Worm (Caenorhabditis elegans) whole organism, L4 larva: ENCODE results near the gene Y49F6B.20.

Experiments used
- T26A8.4 ChIP-seq: fragments of 200-800 bp; sonication (Bioruptor generic); IDR thresholded peaks from 2 replicates; pipeline ENCODE4 v1.3.6; 2022; ENCODE audit warnings: missing genetic modification characterization, missing compliant biosample characterization
- ZK546.5 ChIP-seq, 2 experiments: sonication (generic microtip); optimal IDR thresholded peaks; 2 replicates each; lab custom pipeline; 2017; ENCODE audit warnings: missing biosample characterization in 2 of 2, missing genetic modification characterization in 2 of 2
- lir-3 ChIP-seq: sonication (generic microtip); optimal IDR thresholded peaks from 2 replicates; lab custom pipeline; 2016; ENCODE audit warnings: mild to moderate bottlenecking, missing genetic modification characterization, missing compliant biosample characterization
- mep-1 ChIP-seq: fragments of 150-350 bp; sonication (generic microtip); optimal IDR thresholded peaks from 3 replicates; lab custom pipeline; 2014; ENCODE audit warnings: missing biosample characterization, missing genetic modification characterization
- nhr-10 ChIP-seq: fragments of 150-350 bp; optimal IDR thresholded peaks from 2 replicates; lab custom pipeline; 2014; ENCODE audit warnings: missing biosample characterization, missing genetic modification characterization
- nhr-11 ChIP-seq: fragments of 150-350 bp; optimal IDR thresholded peaks from 2 replicates; lab custom pipeline; 2014; ENCODE audit warnings: missing biosample characterization, missing genetic modification characterization
- nhr-77 ChIP-seq: fragments of 150-350 bp; optimal IDR thresholded peaks from 2 replicates; lab custom pipeline; 2014; ENCODE audit warnings: missing biosample characterization, missing genetic modification characterization
- pha-4 ChIP-seq, 2 experiments: fragments of 150-350 bp in 1 of 2; fragments of 200-800 bp in 1 of 2; sonication (Bioruptor generic) in 1 of 2; IDR thresholded peaks in 1 of 2; optimal IDR thresholded peaks in 1 of 2; 2 replicates each; pipeline versions ENCODE4 v1.3.6 to Lab custom; 2014 to 2022; ENCODE audit warnings: missing genetic modification characterization in 2 of 2, missing genetic modification reagents in 2 of 2, missing biosample characterization in 1 of 2, missing compliant biosample characterization in 1 of 2
- snpc-4 ChIP-seq: fragments of 150-350 bp; optimal IDR thresholded peaks from 2 replicates; lab custom pipeline; 2014; ENCODE audit warnings: missing biosample characterization, missing genetic modification characterization

DNA sequence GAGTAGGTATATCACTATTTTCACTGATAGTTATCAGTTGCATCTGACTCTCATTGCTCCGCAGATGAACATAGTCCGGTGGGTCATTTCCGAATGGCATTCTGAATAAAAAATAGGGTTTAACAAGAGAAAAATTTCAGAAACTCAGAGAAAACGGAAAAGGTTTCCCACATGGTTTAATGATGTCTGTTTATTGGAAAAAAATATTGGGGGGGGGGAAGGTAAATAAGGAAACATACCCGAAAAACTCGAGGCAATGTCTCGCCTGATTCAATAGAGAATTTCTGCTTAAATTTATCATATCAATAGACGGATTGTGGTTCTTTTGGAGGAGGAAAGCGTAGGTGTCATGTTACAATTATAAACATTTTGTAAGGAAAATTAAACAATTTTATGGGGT is 45.0 kb downstream of the Y49F6B.20 start, which contains the start of gene nep-11:
- no peak for TF ChIP-seq snpc-4 (tag; lab: Kevin White, UChicago)
- TF ChIP-seq nhr-77 (tag; lab: Kevin White, UChicago) = no peak
- no peak for TF ChIP-seq pha-4 (GFP tag; IDR thresholded peaks at IDR 0.05; lab: Robert Waterston, UW)
- TF ChIP-seq pha-4 (tag; optimal IDR thresholded peaks at IDR 0.05; lab: Kevin White, UChicago) = no peak
- TF ChIP-seq mep-1 (tag; lab: Kevin White, UChicago) = no peak
- TF ChIP-seq ZK546.5 (tag; optimal IDR thresholded peaks at IDR 0.05; lab: Kevin White, UChicago) = no peak
- no peak for TF ChIP-seq T26A8.4
- no peak for TF ChIP-seq nhr-11 (tag; lab: Kevin White, UChicago)
- TF ChIP-seq nhr-10 = no peak
- TF ChIP-seq lir-3 (tag; lab: Kevin White, UChicago) = no peak
